Fruit fly (Drosophila melanogaster) whole organism, embryonic: ENCODE data around the gene CG5087.

Source experiments
- Aef1 ChIP-seq: fragments of 200-800 bp; sonication (Bioruptor generic); IDR thresholded peaks from 3 replicates; pipeline ENCODE4 v1.3.6; 2022; ENCODE audit warnings: missing biosample characterization, missing genetic modification characterization
- Atf3 ChIP-seq: fragments of 200-800 bp; sonication (Bioruptor generic); optimal IDR thresholded peaks from 3 replicates; lab custom pipeline; 2016; ENCODE audit warnings: missing biosample characterization, missing genetic modification characterization
- BEAF-32 ChIP-seq: fragments of 200-800 bp; sonication (Bioruptor generic); optimal IDR thresholded peaks from 3 replicates; lab custom pipeline; 2017; ENCODE audit warnings: missing biosample characterization, missing genetic modification characterization, mild to moderate bottlenecking, moderate library complexity, missing genetic modification reagents
- BtbVII ChIP-seq: fragments of 200-800 bp; sonication (Bioruptor generic); optimal IDR thresholded peaks from 3 replicates; lab custom pipeline; 2017; ENCODE audit warnings: missing biosample characterization, mild to moderate bottlenecking, missing genetic modification characterization
- CG10543 ChIP-seq: fragments of 200-800 bp; sonication (Bioruptor generic); optimal IDR thresholded peaks from 3 replicates; lab custom pipeline; 2017; ENCODE audit warnings: missing biosample characterization, mild to moderate bottlenecking, missing genetic modification characterization, moderate library complexity
- CG12104 ChIP-seq: fragments of 200-800 bp; sonication (Bioruptor generic); optimal IDR thresholded peaks from 3 replicates; lab custom pipeline; 2016; ENCODE audit warnings: missing biosample characterization, missing genetic modification characterization
- CG12744 ChIP-seq: fragments of 200-800 bp; sonication (Bioruptor generic); optimal IDR thresholded peaks from 2 replicates; lab custom pipeline; 2016; ENCODE audit warnings: missing biosample characterization, missing genetic modification characterization
- CG13424 ChIP-seq: fragments of 200-800 bp; sonication (Bioruptor generic); optimal IDR thresholded peaks from 2 replicates; lab custom pipeline; 2019; ENCODE audit warnings: missing biosample characterization, mild to moderate bottlenecking, missing genetic modification characterization, moderate library complexity
- CG14441 ChIP-seq: fragments of 200-800 bp; sonication (Bioruptor generic); IDR thresholded peaks from 2 replicates; pipeline ENCODE4 v1.3.6; 2022; ENCODE audit warnings: missing biosample characterization, missing genetic modification characterization
- CG15696 ChIP-seq: fragments of 200-800 bp; sonication (Bioruptor generic); optimal IDR thresholded peaks from 2 replicates; lab custom pipeline; 2019; ENCODE audit warnings: missing biosample characterization, mild to moderate bottlenecking, missing genetic modification characterization, moderate library complexity
- CG17359 ChIP-seq: fragments of 200-800 bp; sonication (Bioruptor generic); optimal IDR thresholded peaks from 3 replicates; lab custom pipeline; 2018; ENCODE audit warnings: missing biosample characterization, mild to moderate bottlenecking, missing genetic modification characterization, moderate library complexity
- CG17361 ChIP-seq: fragments of 200-800 bp; sonication (Bioruptor generic); IDR thresholded peaks from 3 replicates; pipeline ENCODE4 v1.3.6; 2022; ENCODE audit warnings: missing biosample characterization, missing genetic modification characterization
- CG18262 ChIP-seq: fragments of 200-800 bp; optimal IDR thresholded peaks from 3 replicates; lab custom pipeline; 2019; ENCODE audit warnings: missing biosample characterization, mild to moderate bottlenecking, missing genetic modification characterization, moderate library complexity
- CG18476 ChIP-seq: fragments of 200-800 bp; sonication (Bioruptor generic); optimal IDR thresholded peaks from 2 replicates; lab custom pipeline; 2016; ENCODE audit warnings: missing biosample characterization, mild to moderate bottlenecking, missing genetic modification characterization
- CG2678 ChIP-seq: fragments of 200-800 bp; sonication (Bioruptor generic); optimal IDR thresholded peaks from 3 replicates; lab custom pipeline; 2019; ENCODE audit warnings: missing biosample characterization, mild to moderate bottlenecking, missing genetic modification characterization, moderate library complexity
- CG30403 ChIP-seq: fragments of 200-800 bp; sonication (Bioruptor generic); optimal IDR thresholded peaks from 3 replicates; lab custom pipeline; 2016; ENCODE audit warnings: missing biosample characterization, missing genetic modification characterization
- CG32532 ChIP-seq: fragments of 200-800 bp; sonication (Bioruptor generic); IDR thresholded peaks from 2 replicates; pipeline ENCODE4 v1.3.6; 2022; ENCODE audit warnings: missing biosample characterization, missing genetic modification characterization
- CG33557 ChIP-seq: fragments of 200-800 bp; sonication (Bioruptor generic); optimal IDR thresholded peaks from 2 replicates; lab custom pipeline; 2019; ENCODE audit warnings: missing biosample characterization, mild to moderate bottlenecking, missing genetic modification characterization, moderate library complexity
- CG4424 ChIP-seq: fragments of 200-800 bp; sonication (Bioruptor generic); optimal IDR thresholded peaks from 3 replicates; lab custom pipeline; 2016; ENCODE audit warnings: missing biosample characterization, missing genetic modification characterization
- CG5245 ChIP-seq: fragments of 200-800 bp; sonication (Bioruptor generic); optimal IDR thresholded peaks from 3 replicates; lab custom pipeline; 2016; ENCODE audit warnings: missing biosample characterization, missing genetic modification characterization
- CG6813 ChIP-seq: fragments of 200-800 bp; sonication (Bioruptor generic); optimal IDR thresholded peaks from 2 replicates; lab custom pipeline; 2017; ENCODE audit warnings: missing biosample characterization, missing genetic modification characterization, mild to moderate bottlenecking, moderate library complexity, missing genetic modification reagents
- CG8089 ChIP-seq: fragments of 200-800 bp; sonication (Bioruptor generic); optimal IDR thresholded peaks from 3 replicates; lab custom pipeline; 2016; ENCODE audit warnings: missing biosample characterization, missing genetic modification characterization
- CG8924 ChIP-seq: fragments of 200-800 bp; optimal IDR thresholded peaks from 3 replicates; lab custom pipeline; 2019; ENCODE audit warnings: missing biosample characterization, mild to moderate bottlenecking, missing genetic modification characterization, moderate library complexity
- D ChIP-seq, 2 experiments: fragments of 200-800 bp in 1 of 2; fragments of >200 bp in 1 of 2; sonication (Bioruptor generic) in 1 of 2; optimal IDR thresholded peaks; 2 replicates in 1 of 2; 3 replicates in 1 of 2; lab custom pipeline; 2017; ENCODE audit warnings: mild to moderate bottlenecking in 1 of 2, missing biosample characterization in 1 of 2, missing genetic modification characterization in 1 of 2, missing genetic modification reagents in 1 of 2
- Drgx ChIP-seq: fragments of 200-800 bp; sonication (Bioruptor generic); IDR thresholded peaks from 2 replicates; pipeline ENCODE4 v1.3.6; 2022; ENCODE audit warnings: missing biosample characterization, missing genetic modification characterization
- Fer1 ChIP-seq: fragments of 200-800 bp; sonication (Bioruptor generic); optimal IDR thresholded peaks from 2 replicates; lab custom pipeline; 2017; ENCODE audit warnings: missing biosample characterization, mild to moderate bottlenecking, missing genetic modification characterization
- Mes4 ChIP-seq: fragments of 200-800 bp; sonication (Bioruptor generic); optimal IDR thresholded peaks from 2 replicates; lab custom pipeline; 2016; ENCODE audit warnings: missing biosample characterization, missing genetic modification characterization
- Nf-YA ChIP-seq: fragments of 200-800 bp; sonication (Bioruptor generic); IDR thresholded peaks from 2 replicates; pipeline ENCODE4 v1.3.6; 2022; ENCODE audit warnings: missing biosample characterization, missing genetic modification characterization
- Rfx ChIP-seq: fragments of 200-800 bp; sonication (Bioruptor generic); IDR thresholded peaks from 2 replicates; pipeline ENCODE4 v1.3.6; 2022; ENCODE audit warnings: missing biosample characterization, missing genetic modification characterization
- Sox102F ChIP-seq: fragments of 200-800 bp; sonication (Bioruptor generic); optimal IDR thresholded peaks from 2 replicates; lab custom pipeline; 2018; ENCODE audit warnings: missing biosample characterization, mild to moderate bottlenecking, missing genetic modification characterization, moderate library complexity
- Spps ChIP-seq: fragments of 200-800 bp; sonication (Bioruptor generic); optimal IDR thresholded peaks from 2 replicates; lab custom pipeline; 2018; ENCODE audit warnings: missing biosample characterization, mild to moderate bottlenecking, missing genetic modification characterization
- Trl ChIP-seq, 3 experiments: fragments of >200 bp in 2 of 3; fragments of 200-800 bp in 1 of 3; sonication (Bioruptor generic) in 1 of 3; optimal IDR thresholded peaks; 2 replicates in 1 of 3; 3 replicates in 2 of 3; lab custom pipeline; 2016 to 2017; ENCODE audit warnings: missing biosample characterization in 1 of 3, missing genetic modification characterization in 1 of 3
- Vsx1 ChIP-seq: fragments of 200-800 bp; sonication (Bioruptor generic); optimal IDR thresholded peaks from 2 replicates; lab custom pipeline; 2017; ENCODE audit warnings: missing biosample characterization, mild to moderate bottlenecking, missing genetic modification characterization, missing genetic modification reagents
- Xbp1 ChIP-seq: fragments of 200-800 bp; sonication (Bioruptor generic); optimal IDR thresholded peaks from 3 replicates; lab custom pipeline; 2016; ENCODE audit warnings: missing biosample characterization, mild to moderate bottlenecking, missing genetic modification characterization
- bsh ChIP-seq, 2 experiments: fragments of 200-800 bp; sonication (Bioruptor generic); optimal IDR thresholded peaks; 2 replicates each; lab custom pipeline; 2017 to 2018; ENCODE audit warnings: mild to moderate bottlenecking in 2 of 2, missing biosample characterization in 2 of 2, missing genetic modification characterization in 2 of 2, moderate library complexity in 1 of 2
- ci ChIP-seq: fragments of 200-800 bp; sonication (Bioruptor generic); IDR thresholded peaks from 3 replicates; pipeline ENCODE4 v1.3.6; 2022; ENCODE audit warnings: missing biosample characterization, missing genetic modification characterization
- dysf ChIP-seq: fragments of 200-800 bp; sonication (Bioruptor generic); IDR thresholded peaks from 3 replicates; pipeline ENCODE4 v1.3.6; 2022; ENCODE audit warnings: missing biosample characterization, missing genetic modification characterization
- gt ChIP-seq: fragments of 200-800 bp; sonication (Bioruptor generic); IDR thresholded peaks from 2 replicates; pipeline ENCODE4 v1.3.6; 2022; ENCODE audit warnings: missing biosample characterization, missing genetic modification characterization
- her ChIP-seq: fragments of 200-800 bp; sonication (Bioruptor generic); optimal IDR thresholded peaks from 2 replicates; lab custom pipeline; 2016; ENCODE audit warnings: missing biosample characterization, missing genetic modification characterization
- kni ChIP-seq: fragments of 200-800 bp; sonication (Bioruptor generic); optimal IDR thresholded peaks from 3 replicates; lab custom pipeline; 2017; ENCODE audit warnings: mild to moderate bottlenecking, missing biosample characterization, missing genetic modification reagents, missing genetic modification characterization
- lmd ChIP-seq: fragments of 200-800 bp; sonication (Bioruptor generic); IDR thresholded peaks from 2 replicates; pipeline ENCODE4 v1.3.6; 2022; ENCODE audit warnings: missing biosample characterization, missing genetic modification characterization
- lola ChIP-seq, 3 experiments: fragments of >200 bp in 2 of 3; fragments of 200-800 bp in 1 of 3; sonication (Bioruptor generic) in 1 of 3; optimal IDR thresholded peaks; 2 replicates each; lab custom pipeline; 2017 to 2019; ENCODE audit warnings: missing biosample characterization in 3 of 3, missing genetic modification characterization in 3 of 3, mild to moderate bottlenecking in 1 of 3, moderate library complexity in 1 of 3
- lov ChIP-seq, 2 experiments: fragments of 200-800 bp in 1 of 2; fragments of >200 bp in 1 of 2; sonication (Bioruptor generic) in 1 of 2; IDR thresholded peaks in 1 of 2; optimal IDR thresholded peaks in 1 of 2; 2 replicates in 1 of 2; 3 replicates in 1 of 2; pipeline versions ENCODE4 v1.3.6 to Lab custom; 2017 to 2022; ENCODE audit warnings: missing biosample characterization in 1 of 2, missing genetic modification characterization in 1 of 2
- pros ChIP-seq: fragments of 200-800 bp; sonication (Bioruptor generic); optimal IDR thresholded peaks from 3 replicates; lab custom pipeline; 2019; ENCODE audit warnings: missing biosample characterization, mild to moderate bottlenecking, missing genetic modification characterization, moderate library complexity
- tup ChIP-seq: fragments of 200-800 bp; sonication (Bioruptor generic); optimal IDR thresholded peaks from 2 replicates; lab custom pipeline; 2016; ENCODE audit warnings: missing biosample characterization, mild to moderate bottlenecking, missing genetic modification characterization, moderate library complexity
- vnd ChIP-seq: fragments of 200-800 bp; sonication (Bioruptor generic); IDR thresholded peaks from 3 replicates; pipeline ENCODE4 v1.3.6; 2022; ENCODE audit warnings: missing biosample characterization, missing genetic modification characterization; ENCODE audit not compliant: partially characterized antibody
- zen ChIP-seq: fragments of 200-800 bp; sonication (Bioruptor generic); optimal IDR thresholded peaks from 3 replicates; lab custom pipeline; 2018; ENCODE audit warnings: missing biosample characterization, mild to moderate bottlenecking, missing genetic modification characterization, moderate library complexity
- zfh2 ChIP-seq: fragments of 200-800 bp; sonication (Bioruptor generic); optimal IDR thresholded peaks from 2 replicates; lab custom pipeline; 2016; ENCODE audit warnings: missing biosample characterization, missing genetic modification characterization

Gene CG5087

DNA sequence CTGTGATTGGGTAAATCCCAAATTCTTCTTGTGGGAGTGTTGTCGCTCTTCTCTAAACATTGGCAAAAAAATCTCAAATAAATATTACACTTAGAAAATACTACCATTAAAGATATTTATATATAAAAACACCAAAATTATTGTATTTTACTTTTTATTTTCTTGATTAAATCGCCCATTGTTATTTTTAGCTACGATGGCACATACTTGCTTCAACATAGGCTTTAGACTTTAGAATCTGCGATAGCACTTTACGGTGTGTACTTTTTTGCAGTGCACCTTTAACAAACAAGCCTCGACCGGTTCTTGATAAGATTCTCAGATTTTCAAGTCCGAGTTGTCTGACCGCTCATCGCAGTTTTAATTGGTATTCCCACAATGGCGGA is 43.3 kb upstream of the CG5087 start, which contains the start of gene GNBP3 (continued):
- TF ChIP-seq BEAF-32 (no peak), zen (tag; lab: Kevin White, UChicago) (peak; percentile 3), CG5245 (GFP tag; lab: Kevin White, UChicago) (peak; percentile 69), CG13424 (tag; lab: Kevin White, UChicago) (peak; percentile 53), CG14441 (GFP tag; lab: Robert Waterston, UW) (peak; percentile 47; the same call in 1 of the 2 replicates), Nf-YA (GFP tag; lab: Robert Waterston, UW) (peak; percentile 55; the same call in 1 of the 2 replicates), CG10543 (GFP tag; lab: Kevin White, UChicago) (peak; percentile 56), lmd (GFP tag; lab: Robert Waterston, UW) (no peak), ci (GFP tag; lab: Robert Waterston, UW) (peak; percentile 39; the same call in 1 of the 3 replicates), BtbVII (peak; percentile 86), CG8089 (GFP tag; lab: Kevin White, UChicago) (no peak), Aef1 (no peak), CG32532 (GFP tag; lab: Robert Waterston, UW) (peak; percentile 69), D (optimal IDR thresholded peaks at IDR 0.05; lab: Kevin White, UChicago) (no peak), D (GFP tag; optimal IDR thresholded peaks at IDR 0.05; lab: Kevin White, UChicago) (peak; percentile 21), Rfx (GFP tag; lab: Robert Waterston, UW) (peak; percentile 83), CG18262 (tag; lab: Kevin White, UChicago) (peak; percentile 66), CG4424 (peak; percentile 25), CG18476 (GFP tag; lab: Kevin White, UChicago) (peak; percentile 74), Spps (tag; lab: Kevin White, UChicago) (peak; percentile 71), lov (optimal IDR thresholded peaks at IDR 0.05; lab: Kevin White, UChicago) (no peak), lov (GFP tag; IDR thresholded peaks at IDR 0.05; lab: Robert Waterston, UW) (0 out of 3 replicates have a peak, but pooled peaks have one; percentile 26), pros (no peak), Drgx (GFP tag; lab: Robert Waterston, UW) (peak; percentile 74), CG12744 (GFP tag; lab: Kevin White, UChicago) (no peak), kni (GFP tag; lab: Kevin White, UChicago) (peak; percentile 28), vnd (GFP tag; lab: Robert Waterston, UW) (no peak), CG6813 (peak; percentile 79), CG17361 (GFP tag; lab: Robert Waterston, UW) (peak; percentile 56; the same call in 2 of the 3 replicates), gt (GFP tag; lab: Robert Waterston, UW) (no peak), Sox102F (GFP tag; lab: Kevin White, UChicago) (peak; percentile 25), Trl (optimal IDR thresholded peaks at IDR 0.05; lab: Kevin White, UChicago) (no peak), Trl (GFP tag; optimal IDR thresholded peaks at IDR 0.05; lab: Kevin White, UChicago) (peak; percentile 30), dysf (GFP tag; lab: Robert Waterston, UW) (peak; percentile 68), CG33557 (peak; percentile 27), Mes4 (no peak), zfh2 (GFP tag; lab: Kevin White, UChicago) (peak; percentile 19), lola (GFP tag; optimal IDR thresholded peaks at IDR 0.05; lab: Kevin White, UChicago) (peak in 1 of 3 experiments; percentile 54), CG2678 (tag; lab: Kevin White, UChicago) (peak; percentile 87), Xbp1 (GFP tag; lab: Kevin White, UChicago) (peak; percentile 42), CG8924 (tag; lab: Kevin White, UChicago) (peak; percentile 36), Vsx1 (GFP tag; lab: Kevin White, UChicago) (peak; percentile 41), CG17359 (tag; lab: Kevin White, UChicago) (peak; percentile 61), CG15696 (tag; lab: Kevin White, UChicago) (peak; percentile 82), CG30403 (peak; percentile 62), tup (GFP tag; lab: Kevin White, UChicago) (no peak), her (GFP tag; lab: Kevin White, UChicago) (no peak), Atf3 (GFP tag; lab: Kevin White, UChicago) (no peak), bsh (GFP tag; optimal IDR thresholded peaks at IDR 0.05; lab: Kevin White, UChicago) (peak; percentile 70 to 87), Fer1 (GFP tag; lab: Kevin White, UChicago) (peak; percentile 88), CG12104 (GFP tag; lab: Kevin White, UChicago) (peak; percentile 22)
